Worm (Caenorhabditis elegans) whole organism, L3 larva: ENCODE measurements around the gene T25B2.1.

Experiments
- ZK546.5 ChIP-seq: sonication (generic microtip); optimal IDR thresholded peaks from 2 replicates; lab custom pipeline; 2017; ENCODE audit warnings: missing biosample characterization, missing genetic modification characterization
- ceh-16 ChIP-seq: sonication (generic microtip); optimal IDR thresholded peaks from 2 replicates; lab custom pipeline; 2017; ENCODE audit warnings: missing biosample characterization, missing genetic modification characterization
- ceh-28 ChIP-seq: fragments of 150-350 bp; optimal IDR thresholded peaks from 2 replicates; lab custom pipeline; 2014; ENCODE audit warnings: missing biosample characterization, missing genetic modification reagents, missing genetic modification characterization
- ceh-82 ChIP-seq: fragments of 150-350 bp; optimal IDR thresholded peaks from 2 replicates; lab custom pipeline; 2014; ENCODE audit warnings: missing biosample characterization, missing genetic modification characterization
- daf-12 ChIP-seq: fragments of 150-350 bp; optimal IDR thresholded peaks from 2 replicates; lab custom pipeline; 2014; ENCODE audit warnings: missing biosample characterization, missing genetic modification reagents, missing genetic modification characterization
- egl-27 ChIP-seq: sonication (generic microtip); optimal IDR thresholded peaks from 4 replicates; lab custom pipeline; 2017; ENCODE audit warnings: missing biosample characterization, missing genetic modification reagents, missing genetic modification characterization
- egl-5 ChIP-seq: fragments of 150-350 bp; optimal IDR thresholded peaks from 2 replicates; lab custom pipeline; 2017; ENCODE audit warnings: missing biosample characterization, missing genetic modification reagents, missing genetic modification characterization, inconsistent platforms
- elt-2 ChIP-seq: sonication (generic microtip); optimal IDR thresholded peaks from 2 replicates; lab custom pipeline; 2016; ENCODE audit warnings: missing genetic modification reagents, mild to moderate bottlenecking, missing genetic modification characterization, missing compliant biosample characterization
- elt-3 ChIP-seq, 3 experiments: fragments of 150-350 bp in 1 of 3; sonication (generic microtip) in 2 of 3; optimal IDR thresholded peaks; 2 replicates in 2 of 3; 4 replicates in 1 of 3; lab custom pipeline; 2014 to 2017; ENCODE audit warnings: missing biosample characterization in 3 of 3, missing genetic modification characterization in 3 of 3
- eor-1 ChIP-seq, 2 experiments: fragments of 150-350 bp; optimal IDR thresholded peaks; 2 replicates each; lab custom pipeline; 2014 to 2018; ENCODE audit warnings: missing biosample characterization in 2 of 2, missing genetic modification characterization in 2 of 2
- fkh-2 ChIP-seq: fragments of 150-350 bp; optimal IDR thresholded peaks from 2 replicates; lab custom pipeline; 2014; ENCODE audit warnings: missing biosample characterization, missing genetic modification reagents, missing genetic modification characterization
- hmg-11 ChIP-seq: sonication (generic microtip); optimal IDR thresholded peaks from 2 replicates; lab custom pipeline; 2016; ENCODE audit warnings: missing genetic modification characterization, missing compliant biosample characterization
- lin-15B ChIP-seq: fragments of 150-350 bp; optimal IDR thresholded peaks from 2 replicates; lab custom pipeline; 2014; ENCODE audit warnings: missing biosample characterization, missing genetic modification characterization
- lin-39 ChIP-seq: fragments of 150-350 bp; optimal IDR thresholded peaks from 2 replicates; lab custom pipeline; 2018; ENCODE audit warnings: missing biosample characterization, missing genetic modification reagents, missing genetic modification characterization
- lsy-12 ChIP-seq: sonication (generic microtip); optimal IDR thresholded peaks from 2 replicates; lab custom pipeline; 2016; ENCODE audit warnings: mild to moderate bottlenecking, missing genetic modification characterization, missing compliant biosample characterization
- mdl-1 ChIP-seq: fragments of 150-350 bp; optimal IDR thresholded peaks from 2 replicates; lab custom pipeline; 2014; ENCODE audit warnings: missing biosample characterization, missing genetic modification characterization
- nfya-1 ChIP-seq: sonication (generic microtip); optimal IDR thresholded peaks from 2 replicates; lab custom pipeline; 2017; ENCODE audit warnings: missing genetic modification characterization, mild to moderate bottlenecking, missing compliant biosample characterization, antibody characterized with exemption, moderate library complexity; ENCODE audit not compliant: insufficient read depth
- nhr-11 ChIP-seq: fragments of 150-350 bp; optimal IDR thresholded peaks from 2 replicates; lab custom pipeline; 2014; ENCODE audit warnings: missing biosample characterization, missing genetic modification characterization
- nhr-12 ChIP-seq: fragments of 150-350 bp; optimal IDR thresholded peaks from 2 replicates; lab custom pipeline; 2014; ENCODE audit warnings: missing biosample characterization, missing genetic modification characterization
- nhr-23 ChIP-seq: fragments of 150-350 bp; optimal IDR thresholded peaks from 2 replicates; lab custom pipeline; 2014; ENCODE audit warnings: missing biosample characterization, missing genetic modification reagents, missing genetic modification characterization
- nhr-237 ChIP-seq: fragments of 150-350 bp; optimal IDR thresholded peaks from 2 replicates; lab custom pipeline; 2014; ENCODE audit warnings: missing biosample characterization, missing genetic modification characterization
- nhr-25 ChIP-seq: sonication (generic microtip); optimal IDR thresholded peaks from 2 replicates; lab custom pipeline; 2017; ENCODE audit warnings: missing biosample characterization, missing genetic modification characterization
- nhr-28 ChIP-seq: fragments of 150-350 bp; optimal IDR thresholded peaks from 2 replicates; lab custom pipeline; 2014; ENCODE audit warnings: missing biosample characterization, missing genetic modification characterization
- nhr-67 ChIP-seq: fragments of 150-350 bp; optimal IDR thresholded peaks from 2 replicates; lab custom pipeline; 2014; ENCODE audit warnings: missing biosample characterization, missing genetic modification characterization
- nhr-77 ChIP-seq: fragments of 150-350 bp; optimal IDR thresholded peaks from 2 replicates; lab custom pipeline; 2014; ENCODE audit warnings: missing biosample characterization, missing genetic modification characterization
- pha-4 ChIP-seq: fragments of 150-350 bp; optimal IDR thresholded peaks from 2 replicates; lab custom pipeline; 2014; ENCODE audit warnings: missing biosample characterization, missing genetic modification reagents, missing genetic modification characterization
- pqm-1 ChIP-seq: fragments of 150-350 bp; optimal IDR thresholded peaks from 2 replicates; lab custom pipeline; 2017; ENCODE audit warnings: missing biosample characterization, missing genetic modification characterization, inconsistent platforms
- sea-2 ChIP-seq: fragments of 150-350 bp; sonication (generic microtip); optimal IDR thresholded peaks from 4 replicates; lab custom pipeline; 2014; ENCODE audit warnings: missing biosample characterization, missing genetic modification reagents, missing genetic modification characterization
- skn-1 ChIP-seq: fragments of 150-350 bp; optimal IDR thresholded peaks from 2 replicates; lab custom pipeline; 2014; ENCODE audit warnings: missing biosample characterization, missing genetic modification characterization
- snpc-4 ChIP-seq: fragments of 150-350 bp; optimal IDR thresholded peaks from 2 replicates; lab custom pipeline; 2014; ENCODE audit warnings: missing biosample characterization, missing genetic modification characterization
- tbx-2 ChIP-seq: sonication (generic microtip); optimal IDR thresholded peaks from 2 replicates; lab custom pipeline; 2016; ENCODE audit warnings: mild to moderate bottlenecking, missing genetic modification characterization, missing compliant biosample characterization
- unc-62 ChIP-seq: fragments of 150-350 bp; sonication (generic microtip); optimal IDR thresholded peaks from 4 replicates; lab custom pipeline; 2014; ENCODE audit warnings: missing biosample characterization, missing genetic modification reagents, missing genetic modification characterization
- ztf-4 ChIP-seq: fragments of 150-350 bp; optimal IDR thresholded peaks from 2 replicates; lab custom pipeline; 2014; ENCODE audit warnings: missing biosample characterization, missing genetic modification characterization

T25B2.1 gene

ce11 chrX:6173656-6174055 is at the start of gene T25B2.1:
Gene T25B2.1 (plus strand): TSS chrX:6173956.
- no peak for TF ChIP-seq elt-3 (tag; optimal IDR thresholded peaks at IDR 0.05; lab: Kevin White, UChicago)
- no peak for TF ChIP-seq egl-27 (tag; lab: Kevin White, UChicago)
- TF ChIP-seq ceh-82 (tag; lab: Kevin White, UChicago), result no peak
- no peak for TF ChIP-seq snpc-4 (tag; lab: Kevin White, UChicago)
- TF ChIP-seq ztf-4 (tag; lab: Kevin White, UChicago), result no peak
- no peak for TF ChIP-seq daf-12 (tag; lab: Kevin White, UChicago)
- no peak for TF ChIP-seq nhr-12 (tag; lab: Kevin White, UChicago)
- TF ChIP-seq nhr-28 (tag; lab: Kevin White, UChicago), result no peak
- no peak for TF ChIP-seq ceh-28 (tag; lab: Kevin White, UChicago)
- no peak for TF ChIP-seq tbx-2 (tag; lab: Kevin White, UChicago)
- TF ChIP-seq elt-2, result no peak
- TF ChIP-seq nhr-23 (tag; lab: Kevin White, UChicago), result no peak
- no peak for TF ChIP-seq pqm-1 (tag; lab: Kevin White, UChicago)

DNA sequence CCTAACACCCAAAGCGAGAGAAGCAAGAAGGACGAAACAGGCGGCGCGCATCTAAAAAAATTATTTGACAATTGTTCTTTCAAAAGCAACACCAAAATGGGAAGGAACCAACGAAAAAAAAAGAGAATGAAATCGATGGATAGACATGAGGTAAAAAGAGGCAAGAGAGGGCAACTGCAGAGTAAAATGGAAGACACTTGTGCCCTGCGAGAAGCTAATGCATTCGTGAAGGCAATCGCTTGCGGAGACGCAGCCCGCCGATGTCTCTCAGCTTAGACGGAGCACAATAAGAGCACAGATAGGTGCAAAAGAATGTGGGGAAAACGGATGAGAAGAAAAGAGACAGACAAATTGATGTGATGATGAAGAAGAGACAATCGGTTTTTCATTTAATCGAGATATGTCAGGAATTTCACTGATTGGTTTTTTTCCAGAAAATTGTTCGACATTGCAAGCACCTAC is 45.5 kb upstream of the T25B2.1 start, which contains the start of gene C15H9.9:
C15H9.9 (minus strand) TSS at position 51 of the 462 bp plus-strand sequence.
- TF ChIP-seq nfya-1 (tag; lab: Kevin White, UChicago), result peak; percentile 45
- no peak for TF ChIP-seq mdl-1 (tag; lab: Kevin White, UChicago)
- peak; percentile 38 for TF ChIP-seq hmg-11 (tag; lab: Kevin White, UChicago)
- peak; percentile 90 for TF ChIP-seq lin-39 (tag; lab: Kevin White, UChicago)
- TF ChIP-seq egl-5 (tag; lab: Kevin White, UChicago), result peak; percentile 48

ce11 chrX:6128773-6129172 is 45.0 kb upstream of the T25B2.1 start:
- TF ChIP-seq nfya-1 (tag; lab: Kevin White, UChicago) (no peak), ZK546.5 (tag; lab: Kevin White, UChicago) (no peak), nhr-77 (no peak), egl-5 (tag; lab: Kevin White, UChicago) (no peak), nhr-11 (no peak), nhr-67 (tag; lab: Kevin White, UChicago) (no peak), skn-1 (tag; lab: Kevin White, UChicago) (no peak), hmg-11 (tag; lab: Kevin White, UChicago) (no peak), nhr-23 (tag; lab: Kevin White, UChicago) (no peak), ztf-4 (tag; lab: Kevin White, UChicago) (no peak), ceh-16 (tag; lab: Kevin White, UChicago) (no peak), eor-1 (tag; optimal IDR thresholded peaks at IDR 0.05; lab: Kevin White, UChicago) (no peak)
- TF ChIP-seq, all 47 proteins: peak for 0

DNA sequence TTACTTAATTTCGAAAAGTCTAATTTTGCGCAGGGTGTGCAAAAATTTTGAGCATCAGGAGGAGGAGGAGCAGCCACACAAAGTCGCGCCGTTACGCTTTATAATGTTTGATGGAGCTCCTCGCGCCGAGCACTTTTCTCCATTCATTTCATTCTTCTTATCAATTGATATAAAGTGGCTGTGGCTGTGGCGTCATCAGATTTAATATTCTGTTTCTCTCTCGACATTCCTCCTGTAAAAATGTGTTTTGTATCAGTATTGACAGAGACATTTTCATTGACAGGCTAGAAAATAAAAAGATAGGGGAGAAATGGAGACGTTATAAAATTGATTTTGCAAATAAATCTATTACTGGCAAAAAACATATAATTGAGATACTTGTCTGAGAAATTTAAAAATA is 44.5 kb upstream of the T25B2.1 start:
- TF ChIP-seq pqm-1 (tag; lab: Kevin White, UChicago) (peak; percentile 53), pha-4 (tag; lab: Kevin White, UChicago) (peak; percentile 25), nfya-1 (tag; lab: Kevin White, UChicago) (peak; percentile 1), ZK546.5 (tag; lab: Kevin White, UChicago) (no peak), lin-15B (no peak), sea-2 (GFP tag; lab: Kevin White, UChicago) (no peak), eor-1 (tag; optimal IDR thresholded peaks at IDR 0.05; lab: Kevin White, UChicago) (no peak), fkh-2 (tag; lab: Kevin White, UChicago) (no peak), nhr-237 (no peak), nhr-25 (tag; lab: Kevin White, UChicago) (no peak), elt-2 (peak; percentile 80), nhr-28 (tag; lab: Kevin White, UChicago) (no peak)
- TF ChIP-seq, all 47 proteins: peak for 4

DNA sequence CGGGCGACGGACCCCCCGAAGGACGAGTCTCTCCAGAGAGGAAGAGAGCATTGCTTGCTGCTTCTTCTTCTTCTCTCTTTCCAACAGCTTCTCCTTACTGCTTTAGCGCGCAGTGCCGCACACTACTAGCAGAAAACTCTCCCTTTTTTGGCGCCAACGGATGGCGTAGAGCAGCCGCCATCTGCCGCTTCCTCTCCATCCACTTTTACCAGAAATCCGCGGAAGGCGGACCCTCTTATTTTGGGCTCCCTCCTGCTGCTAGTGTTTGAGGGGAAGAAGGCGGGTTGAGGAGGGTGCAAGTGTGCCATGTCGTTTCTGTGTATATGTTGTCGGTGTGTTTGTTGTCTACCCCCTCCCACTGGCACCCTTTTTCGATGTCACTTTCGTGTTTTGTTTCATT is 39.3 kb upstream of the T25B2.1 start:
- TF ChIP-seq hmg-11 (tag; lab: Kevin White, UChicago) (peak; percentile 55), tbx-2 (tag; lab: Kevin White, UChicago) (peak; percentile 30), nfya-1 (tag; lab: Kevin White, UChicago) (peak; percentile 47), lsy-12 (no peak), unc-62 (GFP tag; lab: Kevin White, UChicago) (peak; percentile 43)
